Fruit fly (Drosophila melanogaster): ENCODE measurements around the gene Tsp74F.

dm6 chr3L:17928106-17928505, 32.4 kb upstream of the Tsp74F start:
- TF ChIP-seq pan (optimal IDR thresholded peaks at IDR 0.05) (no peak), psq (optimal IDR thresholded peaks at IDR 0.05) (no peak), Dll (optimal IDR thresholded peaks at IDR 0.05) (no peak), usp (GFP tag; optimal IDR thresholded peaks at IDR 0.05) (no peak), CG8478 (optimal IDR thresholded peaks at IDR 0.05) (no peak)
